Fruit fly (Drosophila melanogaster) S2 (cell line): ENCODE data around the gene Cpr66D.

Source experiments
- CG8478 ChIP-seq: fragments of >200 bp; optimal IDR thresholded peaks from 2 replicates; lab custom pipeline; 2018
- CTCF ChIP-seq, 2 experiments: fragments of >200 bp; optimal IDR thresholded peaks; 2 replicates each; lab custom pipeline; 2018

DNA sequence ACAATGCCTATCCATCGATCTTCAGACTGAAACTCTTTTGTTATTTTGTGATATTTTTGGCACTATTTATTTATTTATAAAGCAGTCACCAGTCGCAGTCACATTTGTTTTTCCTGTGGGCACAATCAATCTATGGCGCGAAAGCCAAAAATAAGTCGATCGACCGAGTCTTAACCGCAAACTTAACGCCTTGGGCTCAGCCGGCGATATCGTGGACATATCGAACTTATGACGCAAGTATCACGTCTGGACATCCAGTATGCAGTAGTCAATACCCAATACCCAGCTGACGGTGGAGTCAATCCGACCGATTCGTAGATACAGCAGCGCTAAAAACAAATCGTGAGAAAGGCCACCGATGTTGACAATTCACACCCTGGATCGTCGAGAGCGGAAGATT is 50.4 kb downstream of the Cpr66D start:
- TF ChIP-seq CTCF (optimal IDR thresholded peaks at IDR 0.05; lab: Kevin White, UChicago), result no peak
- no peak for TF ChIP-seq CG8478
